Fruit fly (Drosophila melanogaster) whole organism, embryonic: ENCODE results near the gene Rh5.

ENCODE experiments used
- Abd-B ChIP-seq: fragments of 200-800 bp; sonication (Bioruptor generic); optimal IDR thresholded peaks from 2 replicates; lab custom pipeline; 2018; ENCODE audit warnings: missing biosample characterization, mild to moderate bottlenecking, missing genetic modification characterization, moderate library complexity
- CG10209 ChIP-seq: fragments of 200-800 bp; sonication (Bioruptor generic); optimal IDR thresholded peaks from 3 replicates; lab custom pipeline; 2017; ENCODE audit warnings: missing biosample characterization, mild to moderate bottlenecking, missing genetic modification characterization, missing genetic modification reagents
- CG1024 ChIP-seq: fragments of 200-800 bp; sonication (Bioruptor generic); IDR thresholded peaks from 2 replicates; pipeline ENCODE4 v1.3.6; 2022; ENCODE audit warnings: missing biosample characterization, missing genetic modification characterization
- CG10267 ChIP-seq: fragments of 200-800 bp; sonication (Bioruptor generic); optimal IDR thresholded peaks from 2 replicates; lab custom pipeline; 2018; ENCODE audit warnings: missing biosample characterization, mild to moderate bottlenecking, missing genetic modification characterization, moderate library complexity
- CG10543 ChIP-seq: fragments of 200-800 bp; sonication (Bioruptor generic); optimal IDR thresholded peaks from 3 replicates; lab custom pipeline; 2017; ENCODE audit warnings: missing biosample characterization, mild to moderate bottlenecking, missing genetic modification characterization, moderate library complexity
- CG10979 ChIP-seq: fragments of 200-800 bp; sonication (Bioruptor generic); optimal IDR thresholded peaks from 2 replicates; lab custom pipeline; 2018; ENCODE audit warnings: missing biosample characterization, mild to moderate bottlenecking, missing genetic modification characterization, moderate library complexity
- CG12391 ChIP-seq: fragments of 200-800 bp; sonication (Bioruptor generic); optimal IDR thresholded peaks from 3 replicates; lab custom pipeline; 2018; ENCODE audit warnings: missing biosample characterization, mild to moderate bottlenecking, missing genetic modification characterization, moderate library complexity
- CG13424 ChIP-seq: fragments of 200-800 bp; sonication (Bioruptor generic); optimal IDR thresholded peaks from 2 replicates; lab custom pipeline; 2019; ENCODE audit warnings: missing biosample characterization, mild to moderate bottlenecking, missing genetic modification characterization, moderate library complexity
- CG14710 ChIP-seq: fragments of 200-800 bp; sonication (Bioruptor generic); optimal IDR thresholded peaks from 3 replicates; lab custom pipeline; 2019; ENCODE audit warnings: missing biosample characterization, mild to moderate bottlenecking, missing genetic modification characterization, moderate library complexity
- CG1603 ChIP-seq: fragments of 200-800 bp; sonication (Bioruptor generic); optimal IDR thresholded peaks from 2 replicates; lab custom pipeline; 2019; ENCODE audit warnings: missing biosample characterization, mild to moderate bottlenecking, missing genetic modification characterization, moderate library complexity
- CG16815 ChIP-seq: fragments of 200-800 bp; sonication (Bioruptor generic); optimal IDR thresholded peaks from 3 replicates; lab custom pipeline; 2017; ENCODE audit warnings: missing biosample characterization, mild to moderate bottlenecking, missing genetic modification characterization
- CG17328 ChIP-seq: fragments of 200-800 bp; sonication (Bioruptor generic); IDR thresholded peaks from 2 replicates; pipeline ENCODE4 v1.3.6; 2022; ENCODE audit warnings: missing biosample characterization, missing genetic modification characterization
- CG17359 ChIP-seq: fragments of 200-800 bp; sonication (Bioruptor generic); optimal IDR thresholded peaks from 3 replicates; lab custom pipeline; 2018; ENCODE audit warnings: missing biosample characterization, mild to moderate bottlenecking, missing genetic modification characterization, moderate library complexity
- CG17361 ChIP-seq: fragments of 200-800 bp; sonication (Bioruptor generic); IDR thresholded peaks from 3 replicates; pipeline ENCODE4 v1.3.6; 2022; ENCODE audit warnings: missing biosample characterization, missing genetic modification characterization
- CG18262 ChIP-seq: fragments of 200-800 bp; optimal IDR thresholded peaks from 3 replicates; lab custom pipeline; 2019; ENCODE audit warnings: missing biosample characterization, mild to moderate bottlenecking, missing genetic modification characterization, moderate library complexity
- CG33557 ChIP-seq: fragments of 200-800 bp; sonication (Bioruptor generic); optimal IDR thresholded peaks from 2 replicates; lab custom pipeline; 2019; ENCODE audit warnings: missing biosample characterization, mild to moderate bottlenecking, missing genetic modification characterization, moderate library complexity
- CG42726 ChIP-seq: fragments of 200-800 bp; sonication (Bioruptor generic); IDR thresholded peaks from 2 replicates; pipeline ENCODE4 v1.3.6; 2022; ENCODE audit warnings: missing biosample characterization, missing genetic modification characterization; ENCODE audit not compliant: partially characterized antibody
- CG6175 ChIP-seq: fragments of 200-800 bp; sonication (Bioruptor generic); IDR thresholded peaks from 3 replicates; pipeline ENCODE4 v1.3.6; 2022; ENCODE audit warnings: missing biosample characterization, missing genetic modification characterization
- CG6765 ChIP-seq: fragments of 200-800 bp; sonication (Bioruptor generic); optimal IDR thresholded peaks from 3 replicates; lab custom pipeline; 2017; ENCODE audit warnings: missing biosample characterization, mild to moderate bottlenecking, missing genetic modification characterization
- CG8089 ChIP-seq: fragments of 200-800 bp; sonication (Bioruptor generic); optimal IDR thresholded peaks from 3 replicates; lab custom pipeline; 2016; ENCODE audit warnings: missing biosample characterization, missing genetic modification characterization
- CG8478 ChIP-seq: fragments of >200 bp; optimal IDR thresholded peaks from 2 replicates; lab custom pipeline; 2018
- CG9797 ChIP-seq: fragments of 200-800 bp; sonication (Bioruptor generic); optimal IDR thresholded peaks from 3 replicates; lab custom pipeline; 2018; ENCODE audit warnings: missing biosample characterization, mild to moderate bottlenecking, missing genetic modification characterization
- Chrac-16 ChIP-seq: fragments of 200-800 bp; sonication (Bioruptor generic); optimal IDR thresholded peaks from 3 replicates; lab custom pipeline; 2016; ENCODE audit warnings: missing biosample characterization, missing genetic modification characterization
- D ChIP-seq, 2 experiments: fragments of 200-800 bp in 1 of 2; fragments of >200 bp in 1 of 2; sonication (Bioruptor generic) in 1 of 2; optimal IDR thresholded peaks; 2 replicates in 1 of 2; 3 replicates in 1 of 2; lab custom pipeline; 2017; ENCODE audit warnings: mild to moderate bottlenecking in 1 of 2, missing biosample characterization in 1 of 2, missing genetic modification characterization in 1 of 2, missing genetic modification reagents in 1 of 2
- Dad ChIP-seq: fragments of 200-800 bp; sonication (Bioruptor generic); optimal IDR thresholded peaks from 3 replicates; lab custom pipeline; 2016; ENCODE audit warnings: missing biosample characterization, missing genetic modification characterization
- Dek ChIP-seq: fragments of 200-800 bp; sonication (Bioruptor generic); optimal IDR thresholded peaks from 3 replicates; lab custom pipeline; 2019; ENCODE audit warnings: missing biosample characterization, mild to moderate bottlenecking, missing genetic modification characterization, moderate library complexity
- Dp ChIP-seq: fragments of 200-800 bp; sonication (Bioruptor generic); optimal IDR thresholded peaks from 2 replicates; lab custom pipeline; 2018; ENCODE audit warnings: missing biosample characterization, mild to moderate bottlenecking, missing genetic modification characterization, moderate library complexity
- E2f1 ChIP-seq: fragments of 200-800 bp; sonication (Bioruptor generic); IDR thresholded peaks from 2 replicates; pipeline ENCODE4 v1.3.6; 2022; ENCODE audit warnings: missing biosample characterization, missing genetic modification characterization
- Gug ChIP-seq: fragments of 200-800 bp; sonication (Bioruptor generic); IDR thresholded peaks from 4 replicates; pipeline ENCODE4 v1.3.6; 2022; ENCODE audit warnings: missing biosample characterization, missing genetic modification characterization
- HmgD ChIP-seq: fragments of 200-800 bp; sonication (Bioruptor generic); optimal IDR thresholded peaks from 3 replicates; lab custom pipeline; 2016; ENCODE audit warnings: missing biosample characterization, missing genetic modification characterization
- Hr3 ChIP-seq: fragments of 200-800 bp; sonication (Bioruptor generic); optimal IDR thresholded peaks from 3 replicates; lab custom pipeline; 2016; ENCODE audit warnings: missing biosample characterization, missing genetic modification characterization
- Oli ChIP-seq: fragments of 200-800 bp; sonication (Bioruptor generic); optimal IDR thresholded peaks from 2 replicates; lab custom pipeline; 2018; ENCODE audit warnings: missing biosample characterization, mild to moderate bottlenecking, missing genetic modification characterization, moderate library complexity
- Ptx1 ChIP-seq: fragments of 200-800 bp; sonication (Bioruptor generic); IDR thresholded peaks from 2 replicates; pipeline ENCODE4 v1.3.6; 2022; ENCODE audit warnings: missing biosample characterization, missing genetic modification characterization
- Sox100B ChIP-seq: fragments of 200-800 bp; sonication (Bioruptor generic); optimal IDR thresholded peaks from 3 replicates; lab custom pipeline; 2018; ENCODE audit warnings: missing biosample characterization, mild to moderate bottlenecking, missing genetic modification characterization
- br ChIP-seq: fragments of >200 bp; optimal IDR thresholded peaks from 2 replicates; lab custom pipeline; 2017
- bsh ChIP-seq, 2 experiments: fragments of 200-800 bp; sonication (Bioruptor generic); optimal IDR thresholded peaks; 2 replicates each; lab custom pipeline; 2017 to 2018; ENCODE audit warnings: mild to moderate bottlenecking in 2 of 2, missing biosample characterization in 2 of 2, missing genetic modification characterization in 2 of 2, moderate library complexity in 1 of 2
- cas ChIP-seq: fragments of 200-800 bp; sonication (Bioruptor generic); IDR thresholded peaks from 2 replicates; pipeline ENCODE4 v1.3.6; 2022; ENCODE audit warnings: missing biosample characterization, missing genetic modification characterization
- dm ChIP-seq: fragments of 200-800 bp; sonication (Bioruptor generic); optimal IDR thresholded peaks from 3 replicates; lab custom pipeline; 2016; ENCODE audit warnings: missing biosample characterization, missing genetic modification characterization
- en ChIP-seq: fragments of 200-800 bp; sonication (Bioruptor generic); optimal IDR thresholded peaks from 2 replicates; lab custom pipeline; 2016; ENCODE audit warnings: missing biosample characterization, missing genetic modification characterization
- exex ChIP-seq: fragments of 200-800 bp; sonication (Bioruptor generic); optimal IDR thresholded peaks from 4 replicates; lab custom pipeline; 2018; ENCODE audit warnings: missing biosample characterization, mild to moderate bottlenecking, missing genetic modification characterization, moderate library complexity
- fd3F ChIP-seq: fragments of 200-800 bp; sonication (Bioruptor generic); optimal IDR thresholded peaks from 2 replicates; lab custom pipeline; 2018; ENCODE audit warnings: missing biosample characterization, mild to moderate bottlenecking, missing genetic modification characterization, moderate library complexity
- gem ChIP-seq: fragments of 200-800 bp; sonication (Bioruptor generic); optimal IDR thresholded peaks from 2 replicates; lab custom pipeline; 2019; ENCODE audit warnings: missing biosample characterization, mild to moderate bottlenecking, missing genetic modification characterization, moderate library complexity
- h ChIP-seq: fragments of >200 bp; optimal IDR thresholded peaks from 2 replicates; lab custom pipeline; 2017
- row ChIP-seq: fragments of 200-800 bp; sonication (Bioruptor generic); IDR thresholded peaks from 3 replicates; pipeline ENCODE4 v1.3.6; 2022; ENCODE audit warnings: missing biosample characterization, missing genetic modification characterization
- slou ChIP-seq: fragments of 200-800 bp; sonication (Bioruptor generic); optimal IDR thresholded peaks from 3 replicates; lab custom pipeline; 2016; ENCODE audit warnings: missing biosample characterization, missing genetic modification characterization
- tup ChIP-seq: fragments of 200-800 bp; sonication (Bioruptor generic); optimal IDR thresholded peaks from 2 replicates; lab custom pipeline; 2016; ENCODE audit warnings: missing biosample characterization, mild to moderate bottlenecking, missing genetic modification characterization, moderate library complexity
- unpg ChIP-seq: fragments of 200-800 bp; sonication (Bioruptor generic); optimal IDR thresholded peaks from 3 replicates; lab custom pipeline; 2018; ENCODE audit warnings: missing biosample characterization, mild to moderate bottlenecking, missing genetic modification characterization, moderate library complexity

The Rh5 gene

DNA sequence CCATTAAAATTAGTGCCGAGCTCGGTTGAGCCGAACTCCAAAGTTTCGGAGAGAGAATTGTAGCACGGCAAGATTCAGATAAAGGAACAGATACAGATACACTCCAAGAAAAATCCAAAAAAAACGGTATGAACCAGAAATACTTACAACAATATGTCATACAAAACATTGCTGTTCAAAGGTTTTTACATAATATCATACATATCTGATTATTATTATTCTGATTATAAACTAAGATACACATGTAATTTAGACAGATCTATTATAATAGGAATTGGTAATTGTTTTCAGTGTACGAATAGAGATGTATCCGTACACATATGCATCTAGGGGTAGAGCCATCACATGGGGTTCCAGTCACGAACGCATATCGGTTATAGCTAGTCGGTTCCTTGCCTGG, 27.9 kb upstream of the Rh5 start (continued):
- peak; percentile 46 for TF ChIP-seq unpg (GFP tag; lab: Kevin White, UChicago)
- 0 out of 3 replicates have a peak, but pooled peaks have one; percentile 2 for TF ChIP-seq CG6175
- no peak for TF ChIP-seq CG6765
- peak; percentile 62 for TF ChIP-seq gem (tag; lab: Kevin White, UChicago)
- TF ChIP-seq CG12391 (tag; lab: Kevin White, UChicago), result peak; percentile 40
- no peak for TF ChIP-seq CG9797 (GFP tag; lab: Kevin White, UChicago)
- TF ChIP-seq CG17328 (GFP tag; lab: Robert Waterston, UW), result no peak
- peak; percentile 36; the same call in 1 of the 3 replicates for TF ChIP-seq row (GFP tag; lab: Robert Waterston, UW)
- peak; percentile 13 for TF ChIP-seq CG17359 (tag; lab: Kevin White, UChicago)
- no peak for TF ChIP-seq Sox100B (GFP tag; lab: Kevin White, UChicago)
- no peak for TF ChIP-seq CG10543 (GFP tag; lab: Kevin White, UChicago)
- TF ChIP-seq CG10979 (tag; lab: Kevin White, UChicago), result peak; percentile 17
- TF ChIP-seq cas (GFP tag; lab: Robert Waterston, UW), result no peak
- TF ChIP-seq E2f1 (GFP tag; lab: Robert Waterston, UW), result no peak
- TF ChIP-seq Chrac-16, result no peak
- peak; percentile 7 for TF ChIP-seq CG14710 (tag; lab: Kevin White, UChicago)
- TF ChIP-seq CG13424 (tag; lab: Kevin White, UChicago), result no peak
- peak; percentile 29 for TF ChIP-seq CG1603 (tag; lab: Kevin White, UChicago)
- peak; percentile 20 for TF ChIP-seq CG18262 (tag; lab: Kevin White, UChicago)
- peak; percentile 22; the same call in 1 of the 3 replicates for TF ChIP-seq CG17361
- TF ChIP-seq, all 482 proteins: peak for 31

DNA sequence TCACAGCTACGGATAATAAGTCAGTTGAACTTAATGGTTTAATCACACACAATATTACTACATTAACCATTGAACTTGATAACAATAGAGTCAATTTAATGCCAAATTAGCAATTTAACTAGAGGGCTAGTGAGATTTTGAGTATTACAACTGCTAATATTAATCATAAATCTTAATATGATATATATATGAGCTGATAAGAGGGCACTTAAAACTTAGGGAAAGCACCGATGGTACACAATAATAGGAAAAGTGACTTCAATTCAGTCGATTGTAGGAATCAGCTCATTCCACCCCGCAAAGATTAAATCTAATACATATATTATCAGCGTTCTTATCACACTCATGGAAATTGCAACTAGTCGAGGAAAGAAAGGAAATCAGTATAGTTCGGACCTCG, 26.7 kb upstream of the Rh5 start, which contains the start of gene CG16965:
TSS of gene CG16965 (plus strand) at position 382 of the 400 bp plus-strand sequence.
- TF ChIP-seq exex (tag; lab: Kevin White, UChicago) (peak; percentile 59), D (optimal IDR thresholded peaks at IDR 0.05; lab: Kevin White, UChicago) (no peak), D (GFP tag; optimal IDR thresholded peaks at IDR 0.05; lab: Kevin White, UChicago) (no peak)
- TF ChIP-seq, all 482 proteins: peak for 1

DNA sequence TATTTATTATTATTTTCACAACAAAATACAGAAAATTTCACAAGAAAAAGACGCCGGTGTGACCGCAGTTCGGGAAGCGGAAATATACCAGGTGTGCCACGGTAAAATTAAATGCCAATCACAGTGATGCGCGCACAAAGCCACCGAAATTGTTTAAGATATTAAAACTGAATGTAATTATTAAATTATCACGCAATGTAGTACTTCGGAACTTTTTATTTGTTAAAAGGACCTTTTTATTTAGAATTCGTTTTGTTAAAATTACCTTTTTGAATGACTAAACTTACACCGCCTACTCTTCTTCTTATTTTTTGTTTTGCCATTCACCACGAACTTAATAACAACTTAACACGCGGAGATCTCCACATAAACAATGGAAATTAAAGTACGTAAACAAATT, 20.0 kb upstream of the Rh5 start, which contains the start of the genes CG6686 and CG34163:
TSS of gene CG6686 (minus strand) at position 95 of the 400 bp plus-strand sequence.
TSS of gene CG34163 (plus strand) at position 326 of the 400 bp plus-strand sequence.
- TF ChIP-seq CG8089 (GFP tag; lab: Kevin White, UChicago) (no peak), Dad (GFP tag; lab: Kevin White, UChicago) (peak; percentile 48), en (GFP tag; lab: Kevin White, UChicago) (no peak), bsh (GFP tag; optimal IDR thresholded peaks at IDR 0.05; lab: Kevin White, UChicago) (peak in 1 of 2 experiments; percentile 14), CG8478 (lab: Kevin White, UChicago) (no peak), CG16815 (GFP tag; lab: Kevin White, UChicago) (no peak), dm (peak; percentile 92), Dp (GFP tag; lab: Kevin White, UChicago) (peak; percentile 43), CG10543 (GFP tag; lab: Kevin White, UChicago) (peak; percentile 1), slou (GFP tag; lab: Kevin White, UChicago) (no peak), Dek (tag; lab: Kevin White, UChicago) (no peak), h (lab: Kevin White, UChicago) (no peak), CG1024 (no peak), Hr3 (peak; percentile 55), br (lab: Kevin White, UChicago) (no peak), CG42726 (GFP tag; lab: Robert Waterston, UW) (no peak), Gug (GFP tag; lab: Robert Waterston, UW) (peak; percentile 45; the same call in 1 of the 4 replicates), CG10209 (GFP tag; lab: Kevin White, UChicago) (no peak), CG10267 (tag; lab: Kevin White, UChicago) (peak; percentile 49), Ptx1 (GFP tag; lab: Robert Waterston, UW) (no peak; the same call in 1 of the 2 replicates), fd3F (GFP tag; lab: Kevin White, UChicago) (no peak), Oli (tag; lab: Kevin White, UChicago) (no peak), CG33557 (peak; percentile 32), Abd-B (peak; percentile 46), tup (no peak), HmgD (GFP tag; lab: Kevin White, UChicago) (peak; percentile 34)
